Worm (Caenorhabditis elegans) whole organism, young adult: ENCODE measurements around the gene thk-1.
A peak's percentile ranks its signal among the peaks of the same experiment; 100 is the strongest.

ENCODE experiments used
- B0019.2 ChIP-seq: fragments of 200-800 bp; sonication (Bioruptor generic); conservative IDR thresholded peaks from 2 replicates; pipeline ENCODE4 v1.3.6; 2022; ENCODE audit warnings: missing genetic modification reagents, missing genetic modification characterization, missing compliant biosample characterization
- C06A6.2 ChIP-seq: fragments of 200-800 bp; sonication (Bioruptor generic); conservative IDR thresholded peaks from 2 replicates; pipeline ENCODE4 v1.3.6; 2022; ENCODE audit warnings: missing genetic modification characterization, missing compliant biosample characterization
- D2030.7 ChIP-seq: fragments of 200-800 bp; sonication (Bioruptor generic); IDR thresholded peaks from 2 replicates; pipeline ENCODE4 v1.3.6; 2022; ENCODE audit warnings: missing genetic modification reagents, missing genetic modification characterization, missing compliant biosample characterization
- F10E7.11 ChIP-seq: sonication (generic microtip); optimal IDR thresholded peaks from 2 replicates; lab custom pipeline; 2017; ENCODE audit warnings: mild to moderate bottlenecking, missing genetic modification characterization, moderate library complexity, missing compliant biosample characterization
- F33H1.4 ChIP-seq: fragments of 200-800 bp; sonication (Bioruptor generic); IDR thresholded peaks from 2 replicates; pipeline ENCODE4 v1.3.6; 2022; ENCODE audit warnings: missing genetic modification reagents, missing genetic modification characterization, missing compliant biosample characterization
- F37B4.10 ChIP-seq: fragments of 200-800 bp; sonication (Bioruptor generic); IDR thresholded peaks from 2 replicates; pipeline ENCODE4 v1.3.6; 2022; ENCODE audit warnings: missing genetic modification characterization, missing compliant biosample characterization
- F49E8.2 ChIP-seq: sonication (generic microtip); optimal IDR thresholded peaks from 3 replicates; lab custom pipeline; 2017; ENCODE audit warnings: missing genetic modification characterization, mild to moderate bottlenecking, missing compliant biosample characterization, antibody characterized with exemption, moderate library complexity; ENCODE audit not compliant: insufficient read depth
- F55B11.4 ChIP-seq: sonication (generic microtip); optimal IDR thresholded peaks from 2 replicates; lab custom pipeline; 2016; ENCODE audit warnings: missing compliant biosample characterization, missing genetic modification characterization, borderline replicate concordance; ENCODE audit not compliant: insufficient read depth
- F57A8.1 ChIP-seq: fragments of 200-800 bp; sonication (Bioruptor generic); optimal IDR thresholded peaks from 2 replicates; lab custom pipeline; 2018; ENCODE audit warnings: mild to moderate bottlenecking, missing genetic modification characterization, moderate library complexity, missing compliant biosample characterization
- Y56A3A.18 ChIP-seq: fragments of 200-800 bp; sonication (Bioruptor generic); IDR thresholded peaks from 2 replicates; pipeline ENCODE4 v1.3.6; 2022; ENCODE audit warnings: missing genetic modification reagents, missing genetic modification characterization, missing compliant biosample characterization
- Y67H2A.10 ChIP-seq: fragments of 200-800 bp; sonication (Bioruptor generic); conservative IDR thresholded peaks from 2 replicates; pipeline ENCODE4 v1.3.6; 2022; ENCODE audit warnings: missing genetic modification reagents, missing genetic modification characterization, missing compliant biosample characterization
- Y95B8A.8 ChIP-seq: fragments of 200-800 bp; sonication (Bioruptor generic); IDR thresholded peaks from 2 replicates; pipeline ENCODE4 v1.3.6; 2022; ENCODE audit warnings: missing genetic modification reagents, missing genetic modification characterization, missing compliant biosample characterization
- akir-1 ChIP-seq: fragments of 200-800 bp; sonication (Bioruptor generic); optimal IDR thresholded peaks from 2 replicates; lab custom pipeline; 2018; ENCODE audit warnings: mild to moderate bottlenecking, missing genetic modification characterization, moderate library complexity, missing compliant biosample characterization
- ama-1 ChIP-seq, 3 experiments: fragments of 150-350 bp in 1 of 3; sonication (generic microtip) in 2 of 3; optimal IDR thresholded peaks; 2 replicates each; lab custom pipeline; 2014 to 2018; ENCODE audit warnings: missing biosample characterization in 2 of 3, missing genetic modification characterization in 2 of 3, missing genetic modification reagents in 2 of 3
- aptf-3 ChIP-seq: fragments of 200-800 bp; sonication (Bioruptor generic); IDR thresholded peaks from 2 replicates; pipeline ENCODE4 v1.3.6; 2022; ENCODE audit warnings: missing genetic modification characterization, missing compliant biosample characterization
- atf-7 ChIP-seq: sonication (generic microtip); optimal IDR thresholded peaks from 2 replicates; lab custom pipeline; 2017; ENCODE audit warnings: mild to moderate bottlenecking, missing genetic modification characterization, missing compliant biosample characterization
- ccch-3 ChIP-seq: fragments of 200-800 bp; sonication (Bioruptor generic); optimal IDR thresholded peaks from 2 replicates; lab custom pipeline; 2018; ENCODE audit warnings: mild to moderate bottlenecking, missing genetic modification characterization, missing compliant biosample characterization
- cebp-1 ChIP-seq, 2 experiments: fragments of 200-800 bp in 1 of 2; sonication (Bioruptor generic) in 1 of 2; sonication (generic microtip) in 1 of 2; IDR thresholded peaks in 1 of 2; optimal IDR thresholded peaks in 1 of 2; 2 replicates each; pipeline versions ENCODE4 v1.3.6 to Lab custom; 2017 to 2022; ENCODE audit warnings: missing compliant biosample characterization in 2 of 2, missing genetic modification characterization in 2 of 2, mild to moderate bottlenecking in 1 of 2, missing genetic modification reagents in 1 of 2, moderate library complexity in 1 of 2
- cebp-2 ChIP-seq: fragments of 200-800 bp; sonication (Bioruptor generic); IDR thresholded peaks from 2 replicates; pipeline ENCODE4 v1.3.6; 2022; ENCODE audit warnings: missing genetic modification characterization, missing compliant biosample characterization
- ceh-40 ChIP-seq: fragments of 200-800 bp; sonication (Bioruptor generic); IDR thresholded peaks from 2 replicates; pipeline ENCODE4 v1.3.6; 2022; ENCODE audit warnings: missing genetic modification characterization, missing compliant biosample characterization
- ceh-79 ChIP-seq: sonication (generic microtip); optimal IDR thresholded peaks from 2 replicates; lab custom pipeline; 2017; ENCODE audit warnings: mild to moderate bottlenecking, missing genetic modification characterization, missing compliant biosample characterization
- die-1 ChIP-seq: sonication (generic microtip); optimal IDR thresholded peaks from 2 replicates; lab custom pipeline; 2016; ENCODE audit warnings: missing genotype, mild to moderate bottlenecking, missing genetic modification characterization, missing compliant biosample characterization
- dox-1 ChIP-seq: fragments of 200-800 bp; sonication (Bioruptor generic); IDR thresholded peaks from 2 replicates; pipeline ENCODE4 v1.3.6; 2022; ENCODE audit warnings: missing genetic modification reagents, missing genetic modification characterization, missing compliant biosample characterization
- egl-18 ChIP-seq: fragments of 200-800 bp; sonication (Bioruptor generic); IDR thresholded peaks from 2 replicates; pipeline ENCODE4 v1.3.6; 2022; ENCODE audit warnings: missing genetic modification reagents, missing genetic modification characterization, missing compliant biosample characterization
- egrh-3 ChIP-seq: fragments of 200-800 bp; sonication (Bioruptor generic); IDR thresholded peaks from 2 replicates; pipeline ENCODE4 v1.3.6; 2022; ENCODE audit warnings: missing genetic modification reagents, missing genetic modification characterization, missing compliant biosample characterization
- ets-4 ChIP-seq: fragments of 200-800 bp; sonication (Bioruptor generic); optimal IDR thresholded peaks from 2 replicates; lab custom pipeline; 2018; ENCODE audit warnings: mild to moderate bottlenecking, missing genetic modification characterization, missing compliant biosample characterization
- hmg-20 ChIP-seq: fragments of 200-800 bp; sonication (Bioruptor generic); IDR thresholded peaks from 2 replicates; pipeline ENCODE4 v1.3.6; 2022; ENCODE audit warnings: missing genetic modification reagents, missing genetic modification characterization, missing compliant biosample characterization
- hrde-1 ChIP-seq: sonication (generic microtip); optimal IDR thresholded peaks from 2 replicates; lab custom pipeline; 2016; ENCODE audit warnings: missing genetic modification characterization, mild to moderate bottlenecking, missing compliant biosample characterization, moderate library complexity, missing genotype, missing genetic modification reagents, borderline replicate concordance
- lag-1 ChIP-seq: fragments of 200-800 bp; sonication (Bioruptor generic); IDR thresholded peaks from 2 replicates; pipeline ENCODE4 v1.3.6; 2022; ENCODE audit warnings: missing genetic modification reagents, missing genetic modification characterization, missing compliant biosample characterization
- madf-10 ChIP-seq: sonication (generic microtip); optimal IDR thresholded peaks from 2 replicates; lab custom pipeline; 2016; ENCODE audit warnings: mild to moderate bottlenecking, missing genetic modification characterization, missing compliant biosample characterization
- madf-6 ChIP-seq: fragments of 200-800 bp; sonication (Bioruptor generic); IDR thresholded peaks from 2 replicates; pipeline ENCODE4 v1.3.6; 2022; ENCODE audit warnings: missing genetic modification reagents, missing genetic modification characterization, missing compliant biosample characterization
- nhr-120 ChIP-seq: fragments of 200-800 bp; sonication (Bioruptor generic); IDR thresholded peaks from 2 replicates; pipeline ENCODE4 v1.3.6; 2022; ENCODE audit warnings: missing genetic modification characterization, missing compliant biosample characterization
- nhr-80 ChIP-seq: sonication (generic microtip); optimal IDR thresholded peaks from 2 replicates; lab custom pipeline; 2016; ENCODE audit warnings: missing genetic modification characterization, missing compliant biosample characterization
- pbrm-1 ChIP-seq: fragments of 200-800 bp; sonication (Bioruptor generic); IDR thresholded peaks from 2 replicates; pipeline ENCODE4 v1.3.6; 2022; ENCODE audit warnings: missing genetic modification reagents, missing genetic modification characterization, missing compliant biosample characterization
- rec-8 ChIP-seq, 2 experiments: sonication (generic microtip); optimal IDR thresholded peaks; 2 replicates each; lab custom pipeline; 2016; ENCODE audit warnings: mild to moderate bottlenecking in 2 of 2, missing genetic modification characterization in 2 of 2, missing genetic modification reagents in 2 of 2, missing genotype in 2 of 2, missing biosample characterization in 1 of 2, missing compliant biosample characterization in 1 of 2, moderate library complexity in 1 of 2
- snpc-4 ChIP-seq, 5 experiments: fragments of 150-350 bp in 1 of 5; sonication (generic microtip) in 4 of 5; optimal IDR thresholded peaks; 2 replicates each; lab custom pipeline; 2014 to 2018; ENCODE audit warnings: missing genetic modification characterization in 5 of 5, missing biosample characterization in 3 of 5, antibody characterized with exemption in 2 of 5, mild to moderate bottlenecking in 2 of 5, missing compliant biosample characterization in 2 of 5, missing genotype in 2 of 5, moderate library complexity in 2 of 5, missing genetic modification reagents in 1 of 5
- unc-130 ChIP-seq: sonication (generic microtip); optimal IDR thresholded peaks from 2 replicates; lab custom pipeline; 2016; ENCODE audit warnings: missing genetic modification reagents, missing genetic modification characterization, missing compliant biosample characterization

thk-1 gene

ce11 chrIV:10273781-10274313, 7.5 kb downstream of the thk-1 start, which contains the start of gene Y43C5A.3 (continued):
- no peak for TF ChIP-seq cebp-1 (GFP tag; IDR thresholded peaks at IDR 0.05; lab: Robert Waterston, UW)
- TF ChIP-seq cebp-1 (tag; optimal IDR thresholded peaks at IDR 0.05; lab: Kevin White, UChicago) = no peak
- no peak for TF ChIP-seq hmg-20 (GFP tag; lab: Robert Waterston, UW)

DNA sequence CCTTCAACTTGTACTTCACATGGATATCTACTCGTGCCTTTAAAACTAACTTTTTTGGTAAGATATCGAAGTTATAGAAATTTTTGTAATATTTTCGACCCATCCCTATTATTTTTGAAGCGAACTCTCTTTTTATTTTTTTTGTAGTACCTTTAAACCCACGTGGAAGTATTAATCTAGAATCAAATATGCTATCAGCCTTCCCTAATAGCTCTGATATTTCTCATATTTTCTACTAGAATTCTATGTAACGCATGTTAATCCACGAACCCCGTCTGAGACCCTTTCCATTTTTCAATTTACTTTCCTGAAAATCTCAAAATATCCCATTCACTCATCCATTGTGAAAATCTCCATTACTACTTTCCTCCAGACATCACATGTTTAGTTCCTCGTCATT, 8.0 kb downstream of the thk-1 start:
- TF ChIP-seq madf-10 (tag; lab: Kevin White, UChicago) = no peak
- TF ChIP-seq cebp-2 (GFP tag; lab: Robert Waterston, UW) = no peak
- no peak for TF ChIP-seq rec-8 (tag; optimal IDR thresholded peaks at IDR 0.05; lab: Kevin White, UChicago)
- TF ChIP-seq ceh-79 (tag; lab: Kevin White, UChicago) = no peak
- no peak for TF ChIP-seq unc-130 (GFP tag; lab: Kevin White, UChicago)
- TF ChIP-seq C06A6.2 (GFP tag; lab: Robert Waterston, UW) = no peak
- TF ChIP-seq atf-7 (tag; lab: Kevin White, UChicago) = no peak
- TF ChIP-seq die-1 (tag; lab: Kevin White, UChicago) = no peak
- TF ChIP-seq nhr-120 (GFP tag; lab: Robert Waterston, UW) = no peak
- no peak for TF ChIP-seq hrde-1 (tag; lab: Kevin White, UChicago)
- no peak for TF ChIP-seq Y67H2A.10 (GFP tag; lab: Robert Waterston, UW)

ce11 chrIV:10269137-10269933, 12.0 kb downstream of the thk-1 start, which contains the start of the genes nspd-7 and Y43C5A.2:
nspd-7 (minus strand) TSS chrIV:10269187.
Y43C5A.2 (plus strand) TSS chrIV:10269883.
- TF ChIP-seq F57A8.1 (GFP tag; lab: Kevin White, UChicago) (no peak), Y56A3A.18 (GFP tag; lab: Robert Waterston, UW) (no peak), atf-7 (tag; lab: Kevin White, UChicago) (no peak), nhr-80 (tag; lab: Kevin White, UChicago) (peak; percentile 43), egl-18 (no peak)

ce11 chrIV:10262882-10263281, 18.5 kb downstream of the thk-1 start:
- TF ChIP-seq madf-6 (0 out of 2 replicates have a peak, but pooled peaks have one; percentile 33), egrh-3 (GFP tag; lab: Robert Waterston, UW) (peak; percentile 83), pbrm-1 (GFP tag; lab: Robert Waterston, UW) (peak; percentile 52; the same call in 1 of the 2 replicates), F37B4.10 (GFP tag; lab: Robert Waterston, UW) (0 out of 2 replicates have a peak, but pooled peaks have one; percentile 85), dox-1 (GFP tag; lab: Robert Waterston, UW) (0 out of 2 replicates have a peak, but pooled peaks have one; percentile 40), lag-1 (0 out of 2 replicates have a peak, but pooled peaks have one; percentile 8), F33H1.4 (GFP tag; lab: Robert Waterston, UW) (peak; percentile 63), egl-18 (0 out of 2 replicates have a peak, but pooled peaks have one; percentile 15), B0019.2 (GFP tag; lab: Robert Waterston, UW) (peak; percentile 4; the same call in 1 of the 2 replicates), aptf-3 (GFP tag; lab: Robert Waterston, UW) (0 out of 2 replicates have a peak, but pooled peaks have one; percentile 36), D2030.7 (0 out of 2 replicates have a peak, but pooled peaks have one; percentile 37), Y95B8A.8 (0 out of 2 replicates have a peak, but pooled peaks have one; percentile 59)
- TF ChIP-seq, all 124 proteins: peak for 12; not testable (repeated sequence) for 112

DNA sequence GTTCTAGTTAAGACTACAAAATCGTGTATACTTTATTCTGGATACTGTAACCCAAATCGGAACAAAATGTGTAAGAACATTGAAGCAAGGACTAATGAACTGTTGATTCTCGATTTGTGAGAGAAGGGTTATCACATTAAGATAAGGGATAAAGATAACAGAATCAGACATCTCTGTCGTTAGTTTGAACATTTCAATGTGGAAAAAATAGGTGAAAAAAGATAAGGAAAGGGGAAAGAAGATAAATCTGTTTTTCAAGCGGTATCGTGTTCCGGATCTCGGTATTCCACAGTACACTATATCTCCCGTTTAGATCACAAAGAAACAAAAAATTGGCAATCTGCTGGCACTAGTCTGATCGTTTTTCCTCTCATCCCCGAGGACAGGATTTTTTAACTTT, 20.3 kb downstream of the thk-1 start:
- TF ChIP-seq snpc-4 (GFP tag; optimal IDR thresholded peaks at IDR 0.05; lab: Kevin White, UChicago) (no peak), snpc-4 (tag; optimal IDR thresholded peaks at IDR 0.05; lab: Kevin White, UChicago) (no peak), F10E7.11 (tag; lab: Kevin White, UChicago) (no peak), ama-1 (optimal IDR thresholded peaks at IDR 0.05; lab: Kevin White, UChicago) (no peak), ama-1 (GFP tag; optimal IDR thresholded peaks at IDR 0.05; lab: Kevin White, UChicago) (no peak), Y67H2A.10 (GFP tag; lab: Robert Waterston, UW) (no peak), F55B11.4 (tag; lab: Kevin White, UChicago) (no peak), ceh-40 (GFP tag; lab: Robert Waterston, UW) (no peak), F49E8.2 (no peak), ccch-3 (GFP tag; lab: Kevin White, UChicago) (no peak), ets-4 (no peak), akir-1 (GFP tag; lab: Kevin White, UChicago) (no peak), madf-6 (no peak)
